Fruit fly (Drosophila melanogaster): ENCODE measurements around the gene msi.

msi gene

DNA sequence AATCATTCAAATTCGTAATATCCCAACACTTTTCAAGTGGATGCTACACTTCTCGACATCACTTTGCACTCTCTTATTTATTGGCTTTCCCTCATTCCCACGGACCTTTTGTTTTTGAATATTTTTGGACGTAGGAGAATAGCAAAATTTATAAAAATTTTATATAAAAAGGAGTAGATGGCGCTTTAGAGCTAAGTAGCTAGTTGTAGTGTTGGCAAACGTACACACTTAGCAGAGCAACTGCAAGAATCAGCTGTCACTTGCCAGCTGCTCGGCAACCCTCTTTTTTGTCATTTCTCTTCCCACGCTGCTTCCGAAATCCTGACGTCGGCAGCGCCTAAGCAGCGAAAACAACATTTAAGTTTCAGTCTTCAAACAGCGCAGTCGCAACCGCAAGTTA is 78.2 kb downstream of the msi start (continued):
- no peak for TF ChIP-seq CG3838 (GFP tag; optimal IDR thresholded peaks at IDR 0.05)
- TF ChIP-seq CG4424 (GFP tag; optimal IDR thresholded peaks at IDR 0.05): peak; percentile 23
- TF ChIP-seq CG8290 (GFP tag; optimal IDR thresholded peaks at IDR 0.05): peak; percentile 96
- TF ChIP-seq CG8290 (tag; optimal IDR thresholded peaks at IDR 0.05): peak in 1 of 2 experiments; percentile 77
- peak; percentile 28 for TF ChIP-seq pros (GFP tag; optimal IDR thresholded peaks at IDR 0.05)
- no peak for TF ChIP-seq grau (tag; optimal IDR thresholded peaks at IDR 0.05)
- TF ChIP-seq CG4404 (GFP tag; IDR thresholded peaks at IDR 0.05): no peak
- peak; percentile 51 for TF ChIP-seq CG14710 (tag; optimal IDR thresholded peaks at IDR 0.05)
- TF ChIP-seq psq (GFP tag; optimal IDR thresholded peaks at IDR 0.05): peak; percentile 88
- no peak for TF ChIP-seq hbn (GFP tag; IDR thresholded peaks at IDR 0.05; ENCODE audit: partially characterized antibody)
- TF ChIP-seq lov (optimal IDR thresholded peaks at IDR 0.05): no peak
- TF ChIP-seq lov (GFP tag; IDR thresholded peaks at IDR 0.05): no peak
- TF ChIP-seq CG2712 (tag; optimal IDR thresholded peaks at IDR 0.05): peak; percentile 23
- no peak for TF ChIP-seq E2f1 (GFP tag; IDR thresholded peaks at IDR 0.05)
- TF ChIP-seq CG4854 (GFP tag; optimal IDR thresholded peaks at IDR 0.05): no peak
- no peak for TF ChIP-seq dysf (GFP tag; IDR thresholded peaks at IDR 0.05)
- peak; percentile 14 for TF ChIP-seq dmrt11E (tag; optimal IDR thresholded peaks at IDR 0.05)
- no peak for TF ChIP-seq CG14441 (GFP tag; IDR thresholded peaks at IDR 0.05)
- TF ChIP-seq CG5953 (GFP tag; IDR thresholded peaks at IDR 0.05): no peak
- peak in 1 of 2 experiments; percentile 21 for TF ChIP-seq chif (GFP tag; optimal IDR thresholded peaks at IDR 0.05)

DNA sequence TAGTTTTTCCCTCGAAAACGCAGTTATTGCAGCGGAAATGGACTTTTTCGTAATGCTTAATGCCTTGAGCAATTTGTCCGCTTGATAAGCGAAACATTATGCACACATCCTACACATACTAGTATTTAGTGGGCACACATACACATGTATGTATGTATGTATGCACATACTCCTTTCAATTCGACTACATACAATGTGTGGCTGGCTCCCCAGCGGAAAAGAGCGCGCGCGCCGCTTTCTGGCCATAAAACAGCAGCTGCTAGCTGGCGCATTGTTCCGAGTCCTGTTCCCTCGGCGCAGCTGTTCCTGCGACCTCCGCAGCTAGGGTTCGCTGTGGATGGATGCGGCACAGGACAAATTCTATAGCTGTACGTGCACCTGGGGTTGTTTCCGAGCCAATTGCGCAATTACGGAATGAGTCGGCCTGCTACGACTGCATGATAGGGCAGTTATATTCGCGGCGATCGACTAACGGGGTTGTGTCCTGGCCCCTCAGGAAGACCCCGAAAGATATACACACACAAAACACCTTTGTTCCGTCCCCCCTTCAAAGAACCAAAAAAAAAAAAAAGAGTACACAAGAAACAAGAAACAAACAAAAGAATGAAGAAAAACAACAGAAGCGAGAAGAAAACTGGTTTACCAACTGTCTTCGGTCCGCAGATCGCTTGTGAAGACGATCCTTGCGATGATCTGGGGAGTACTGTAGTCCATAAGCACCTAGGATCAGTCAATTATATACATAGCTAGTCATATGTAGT is 80.5 kb downstream of the msi start:
- TF ChIP-seq ind (GFP tag; optimal IDR thresholded peaks at IDR 0.05) (no peak), CG4854 (GFP tag; optimal IDR thresholded peaks at IDR 0.05) (no peak), zf30C (GFP tag; optimal IDR thresholded peaks at IDR 0.05) (no peak), Fer3 (tag; optimal IDR thresholded peaks at IDR 0.05) (no peak), row (GFP tag; IDR thresholded peaks at IDR 0.05) (no peak), sqz (GFP tag; optimal IDR thresholded peaks at IDR 0.05) (peak; percentile 45), CG7271 (tag; optimal IDR thresholded peaks at IDR 0.05) (no peak), Tbp (GFP tag; optimal IDR thresholded peaks at IDR 0.05) (no peak), lmd (GFP tag; IDR thresholded peaks at IDR 0.05) (no peak), CG7786 (GFP tag; optimal IDR thresholded peaks at IDR 0.05) (no peak), D (optimal IDR thresholded peaks at IDR 0.05) (no peak), D (GFP tag; optimal IDR thresholded peaks at IDR 0.05) (peak; percentile 1), da (GFP tag; optimal IDR thresholded peaks at IDR 0.05) (peak; percentile 82), Rfx (GFP tag; IDR thresholded peaks at IDR 0.05) (no peak), cad (GFP tag; optimal IDR thresholded peaks at IDR 0.05) (peak; percentile 40), pros (GFP tag; optimal IDR thresholded peaks at IDR 0.05) (peak; percentile 85), gce (GFP tag; IDR thresholded peaks at IDR 0.05) (no peak), Hr51 (GFP tag; optimal IDR thresholded peaks at IDR 0.05) (no peak), dmrt99B (tag; optimal IDR thresholded peaks at IDR 0.05) (no peak), al (GFP tag; IDR thresholded peaks at IDR 0.05) (no peak), chm (GFP tag; IDR thresholded peaks at IDR 0.05) (no peak), cg (GFP tag; optimal IDR thresholded peaks at IDR 0.05) (peak; percentile 57), Hr39 (optimal IDR thresholded peaks at IDR 0.05) (no peak), HmgD (GFP tag; optimal IDR thresholded peaks at IDR 0.05) (peak; percentile 7), CG4328 (GFP tag; optimal IDR thresholded peaks at IDR 0.05) (no peak), CG11723 (GFP tag; optimal IDR thresholded peaks at IDR 0.05) (no peak), crol (GFP tag; IDR thresholded peaks at IDR 0.05) (no peak), ac (GFP tag; optimal IDR thresholded peaks at IDR 0.05) (peak; percentile 96), chinmo (GFP tag; IDR thresholded peaks at IDR 0.05; ENCODE audit: partially characterized antibody) (0 out of 4 replicates have a peak, but pooled peaks have one; percentile 15), tin (GFP tag; optimal IDR thresholded peaks at IDR 0.05) (no peak), Dip2 (GFP tag; IDR thresholded peaks at IDR 0.05) (no peak), Deaf1 (tag; optimal IDR thresholded peaks at IDR 0.05) (no peak), CG4404 (GFP tag; IDR thresholded peaks at IDR 0.05) (no peak), Dp (GFP tag; optimal IDR thresholded peaks at IDR 0.05) (no peak)
